Worm (Caenorhabditis elegans) whole organism, midembryonic: ENCODE results near the gene rsf-1.

Experiments used
- T22C8.4 ChIP-seq: fragments of 200-800 bp; sonication (Bioruptor generic); IDR thresholded peaks from 2 replicates; pipeline ENCODE4 v1.3.6; 2022; ENCODE audit warnings: missing genetic modification characterization, missing compliant biosample characterization
- flt-1 ChIP-seq: fragments of 200-800 bp; sonication (Bioruptor generic); IDR thresholded peaks from 2 replicates; pipeline ENCODE4 v1.3.6; 2022; ENCODE audit warnings: missing genetic modification characterization, missing compliant biosample characterization
- klf-2 ChIP-seq: fragments of 200-800 bp; sonication (Bioruptor generic); conservative IDR thresholded peaks from 2 replicates; pipeline ENCODE4 v1.3.6; 2022; ENCODE audit warnings: missing genetic modification reagents, missing genetic modification characterization, missing compliant biosample characterization
- tab-1 ChIP-seq: fragments of 200-800 bp; sonication (Bioruptor generic); IDR thresholded peaks from 2 replicates; pipeline ENCODE4 v1.3.6; 2022; ENCODE audit warnings: missing genetic modification characterization, missing compliant biosample characterization
- ztf-23 ChIP-seq: fragments of 200-800 bp; sonication (Bioruptor generic); IDR thresholded peaks from 2 replicates; pipeline ENCODE4 v1.3.6; 2022; ENCODE audit warnings: missing genetic modification reagents, missing genetic modification characterization, missing compliant biosample characterization
- ztf-29 ChIP-seq: fragments of 200-800 bp; sonication (Bioruptor generic); IDR thresholded peaks from 2 replicates; pipeline ENCODE4 v1.3.6; 2022; ENCODE audit warnings: missing genetic modification reagents, missing genetic modification characterization, missing compliant biosample characterization

ce11 chrII:11270829-11271228 lies 35.4 kb upstream of the rsf-1 start:
- TF ChIP-seq ztf-23 (no peak), ztf-29 (GFP tag; lab: Robert Waterston, UW) (no peak), klf-2 (GFP tag; lab: Robert Waterston, UW) (no peak), T22C8.4 (GFP tag; lab: Robert Waterston, UW) (no peak), flt-1 (GFP tag; lab: Robert Waterston, UW) (no peak), tab-1 (GFP tag; lab: Robert Waterston, UW) (no peak)
